Worm (Caenorhabditis elegans) whole organism, midembryonic: Measurements from ENCODE around the gene C03H5.3.
A peak's percentile ranks its signal among the peaks of the same experiment; 100 is the strongest.

Experiments
- T22C8.4 ChIP-seq: fragments of 200-800 bp; sonication (Bioruptor generic); IDR thresholded peaks from 2 replicates; pipeline ENCODE4 v1.3.6; 2022; ENCODE audit warnings: missing genetic modification characterization, missing compliant biosample characterization
- cog-1 ChIP-seq: sonication (generic microtip); optimal IDR thresholded peaks from 2 replicates; lab custom pipeline; 2016; ENCODE audit warnings: missing genetic modification characterization, missing compliant biosample characterization
- flt-1 ChIP-seq: fragments of 200-800 bp; sonication (Bioruptor generic); IDR thresholded peaks from 2 replicates; pipeline ENCODE4 v1.3.6; 2022; ENCODE audit warnings: missing genetic modification characterization, missing compliant biosample characterization
- klf-2 ChIP-seq: fragments of 200-800 bp; sonication (Bioruptor generic); conservative IDR thresholded peaks from 2 replicates; pipeline ENCODE4 v1.3.6; 2022; ENCODE audit warnings: missing genetic modification reagents, missing genetic modification characterization, missing compliant biosample characterization
- med-1 ChIP-seq: sonication (generic microtip); optimal IDR thresholded peaks from 2 replicates; lab custom pipeline; 2017; ENCODE audit warnings: missing genetic modification characterization, mild to moderate bottlenecking, missing compliant biosample characterization, antibody characterized with exemption, missing genetic modification reagents; ENCODE audit not compliant: insufficient read depth
- ref-1 ChIP-seq: fragments of 200-800 bp; sonication (Bioruptor generic); conservative IDR thresholded peaks from 2 replicates; pipeline ENCODE4 v1.3.6; 2022; ENCODE audit warnings: missing genetic modification reagents, missing genetic modification characterization, missing compliant biosample characterization
- tab-1 ChIP-seq: fragments of 200-800 bp; sonication (Bioruptor generic); IDR thresholded peaks from 2 replicates; pipeline ENCODE4 v1.3.6; 2022; ENCODE audit warnings: missing genetic modification characterization, missing compliant biosample characterization
- ztf-23 ChIP-seq: fragments of 200-800 bp; sonication (Bioruptor generic); IDR thresholded peaks from 2 replicates; pipeline ENCODE4 v1.3.6; 2022; ENCODE audit warnings: missing genetic modification reagents, missing genetic modification characterization, missing compliant biosample characterization
- ztf-29 ChIP-seq: fragments of 200-800 bp; sonication (Bioruptor generic); IDR thresholded peaks from 2 replicates; pipeline ENCODE4 v1.3.6; 2022; ENCODE audit warnings: missing genetic modification reagents, missing genetic modification characterization, missing compliant biosample characterization

Gene C03H5.3

ce11 chrII:399321-399720, 13.4 kb downstream of the C03H5.3 start, which contains the start of gene C03H5.6:
Gene C03H5.6, minus strand, starts transcription at chrII:399421.
- TF ChIP-seq klf-2 (GFP tag; lab: Robert Waterston, UW), result no peak
- TF ChIP-seq T22C8.4 (GFP tag; lab: Robert Waterston, UW), result no peak
- no peak for TF ChIP-seq ref-1
- TF ChIP-seq med-1 (GFP tag; lab: Kevin White, UChicago), result no peak
- no peak for TF ChIP-seq ztf-29 (GFP tag; lab: Robert Waterston, UW)
- TF ChIP-seq tab-1, result no peak

DNA sequence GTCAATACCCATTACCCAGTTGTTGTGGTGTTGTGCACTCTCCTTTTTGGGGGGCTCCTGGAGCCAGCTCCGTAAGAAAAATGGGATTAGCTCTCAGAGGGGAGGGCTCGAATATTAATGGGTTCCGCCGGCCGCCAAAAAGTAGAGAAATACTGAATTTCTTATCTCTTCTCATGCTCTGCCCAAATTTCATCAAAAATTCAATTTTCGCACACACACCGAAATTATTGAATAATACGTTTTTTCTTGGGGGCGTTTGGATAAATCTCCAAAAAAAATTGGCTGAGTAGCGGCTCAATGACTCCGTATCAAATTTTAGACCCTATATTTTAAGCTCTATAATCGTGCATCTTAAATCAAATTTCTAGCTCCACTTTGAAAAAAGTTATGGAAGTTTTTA, 14.3 kb downstream of the C03H5.3 start:
- TF ChIP-seq med-1 (GFP tag; lab: Kevin White, UChicago) (no peak), T22C8.4 (GFP tag; lab: Robert Waterston, UW) (no peak), tab-1 (no peak)

DNA sequence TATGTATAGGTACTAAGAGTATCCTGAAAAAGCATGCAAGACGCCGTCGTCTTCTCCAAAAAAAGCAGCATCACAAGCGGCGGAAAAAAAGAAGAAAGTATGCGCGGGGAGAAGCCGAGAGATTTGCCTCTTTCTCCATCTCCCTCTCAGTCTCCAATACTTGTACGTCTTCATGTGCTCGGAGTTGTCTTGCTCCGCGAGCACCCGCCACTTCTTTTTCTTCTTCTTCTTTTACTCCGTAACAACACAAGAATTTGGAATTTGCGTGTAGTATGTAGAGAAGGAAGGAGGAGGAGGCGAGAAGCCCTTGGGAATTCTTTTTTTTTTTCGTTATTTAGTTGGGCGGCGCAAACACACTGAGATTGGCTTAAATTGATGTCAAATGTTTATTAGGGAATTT, 15.3 kb downstream of the C03H5.3 start:
- TF ChIP-seq tab-1, result no peak
- no peak for TF ChIP-seq T22C8.4 (GFP tag; lab: Robert Waterston, UW)
- no peak for TF ChIP-seq ztf-29 (GFP tag; lab: Robert Waterston, UW)
- TF ChIP-seq med-1 (GFP tag; lab: Kevin White, UChicago), result no peak
- TF ChIP-seq ztf-23, result no peak
- no peak for TF ChIP-seq ref-1
- no peak for TF ChIP-seq flt-1 (GFP tag; lab: Robert Waterston, UW)
- no peak for TF ChIP-seq klf-2 (GFP tag; lab: Robert Waterston, UW)
- TF ChIP-seq cog-1 (tag; lab: Kevin White, UChicago), result no peak

ce11 chrII:402435-402834, 16.5 kb downstream of the C03H5.3 start, which contains the start of gene clec-10:
Gene clec-10, plus strand, starts transcription at chrII:402678.
- TF ChIP-seq med-1 (GFP tag; lab: Kevin White, UChicago), result no peak
- no peak for TF ChIP-seq flt-1 (GFP tag; lab: Robert Waterston, UW)
- no peak for TF ChIP-seq T22C8.4 (GFP tag; lab: Robert Waterston, UW)
- TF ChIP-seq tab-1, result no peak
- no peak for TF ChIP-seq ztf-29 (GFP tag; lab: Robert Waterston, UW)
- TF ChIP-seq klf-2 (GFP tag; lab: Robert Waterston, UW), result no peak
- no peak for TF ChIP-seq ztf-23
- no peak for TF ChIP-seq cog-1 (tag; lab: Kevin White, UChicago)
- no peak for TF ChIP-seq ref-1

- TF ChIP-seq flt-1 (GFP tag; lab: Robert Waterston, UW) (no peak), cog-1 (tag; lab: Kevin White, UChicago) (peak; percentile 62)
These were observed 24.9 kb downstream of the C03H5.3 start, which contains the start of the genes dnsn-1 and C24H12.4 for ce11 chrII:410832-411231. Gene dnsn-1, minus strand, starts transcription at chrII:410932. Gene C24H12.4, plus strand, starts transcription at chrII:411222.

DNA sequence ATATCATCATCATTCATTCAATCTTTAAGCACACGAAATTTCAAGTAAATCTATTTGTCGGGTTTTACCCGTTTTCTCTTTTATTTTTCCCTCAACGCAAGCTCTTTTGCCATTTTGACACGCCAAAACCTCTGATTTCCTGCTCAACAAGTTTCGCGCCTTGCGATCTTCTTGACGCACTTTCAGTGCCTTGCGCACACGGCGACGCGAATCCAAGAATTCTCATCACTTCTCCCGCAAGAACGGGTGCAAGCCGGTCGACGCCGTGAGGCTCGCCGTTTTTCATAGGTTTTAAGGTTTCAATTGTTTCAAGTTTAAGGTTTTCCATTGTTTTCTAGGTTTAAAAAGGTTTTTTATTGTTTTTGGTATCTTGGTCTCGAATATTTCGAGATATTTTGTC, 30.9 kb downstream of the C03H5.3 start:
- peak; percentile 57; the same call in 1 of the 2 replicates for TF ChIP-seq tab-1
- peak; percentile 73 for TF ChIP-seq ztf-23
- peak; percentile 78; the same call in 1 of the 2 replicates for TF ChIP-seq flt-1 (GFP tag; lab: Robert Waterston, UW)

DNA sequence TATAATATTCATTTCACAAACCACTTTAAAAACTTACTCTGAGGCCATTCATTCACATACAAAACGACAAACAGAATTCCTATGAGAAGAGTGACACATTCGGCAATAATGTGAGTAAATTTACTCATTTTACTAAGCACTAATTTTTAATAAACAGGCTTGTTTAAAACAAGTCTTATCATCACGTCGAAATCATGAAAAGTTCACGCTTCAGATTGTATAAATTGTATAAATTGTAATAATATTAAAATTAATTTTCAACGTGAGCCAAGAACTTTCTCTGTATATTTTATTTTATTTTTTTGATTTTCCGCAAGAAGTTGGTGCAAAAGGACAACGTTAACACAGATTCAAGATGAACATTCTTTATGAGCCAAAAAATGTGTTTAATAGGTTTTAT, 32.9 kb downstream of the C03H5.3 start, which contains the start of gene C24H12.6:
TSS of gene C24H12.6 (minus strand) at position 101 of the 400 bp plus-strand sequence.
- TF ChIP-seq ztf-29 (GFP tag; lab: Robert Waterston, UW) (no peak), cog-1 (tag; lab: Kevin White, UChicago) (no peak), med-1 (GFP tag; lab: Kevin White, UChicago) (no peak), T22C8.4 (GFP tag; lab: Robert Waterston, UW) (no peak), flt-1 (GFP tag; lab: Robert Waterston, UW) (no peak), ztf-23 (no peak), tab-1 (no peak), ref-1 (no peak), klf-2 (GFP tag; lab: Robert Waterston, UW) (no peak)

ce11 chrII:423086-423485, 37.2 kb downstream of the C03H5.3 start, which contains the start of gene C24H12.8:
Gene C24H12.8, minus strand, starts transcription at chrII:423186.
- no peak for TF ChIP-seq med-1 (GFP tag; lab: Kevin White, UChicago)
- no peak for TF ChIP-seq klf-2 (GFP tag; lab: Robert Waterston, UW)
- TF ChIP-seq T22C8.4 (GFP tag; lab: Robert Waterston, UW), result no peak
- no peak for TF ChIP-seq cog-1 (tag; lab: Kevin White, UChicago)
- no peak for TF ChIP-seq tab-1
- no peak for TF ChIP-seq ztf-23
- TF ChIP-seq ztf-29 (GFP tag; lab: Robert Waterston, UW), result no peak
- TF ChIP-seq ref-1, result no peak
- no peak for TF ChIP-seq flt-1 (GFP tag; lab: Robert Waterston, UW)

- TF ChIP-seq flt-1 (GFP tag; lab: Robert Waterston, UW), result no peak
- no peak for TF ChIP-seq klf-2 (GFP tag; lab: Robert Waterston, UW)
- TF ChIP-seq cog-1 (tag; lab: Kevin White, UChicago), result no peak
- no peak for TF ChIP-seq med-1 (GFP tag; lab: Kevin White, UChicago)
- no peak for TF ChIP-seq T22C8.4 (GFP tag; lab: Robert Waterston, UW)
- no peak for TF ChIP-seq ztf-29 (GFP tag; lab: Robert Waterston, UW)
These were observed 51.4 kb downstream of the C03H5.3 start for ce11 chrII:437279-437678.
